Fruit fly (Drosophila melanogaster): ENCODE results near the gene dpr10.

- TF ChIP-seq Sin3A (optimal IDR thresholded peaks at IDR 0.05) (no peak), psq (optimal IDR thresholded peaks at IDR 0.05) (no peak), Myc (optimal IDR thresholded peaks at IDR 0.05) (no peak)
These were observed 85.1 kb downstream of the dpr10 start, which contains the start of gene CG42826 for dm6 chr3L:10100781-10101180.
